Worm (Caenorhabditis elegans): ENCODE results near the gene F23B12.7.
"Not testable (repeated sequence)": the region's sequence is repeated elsewhere in the genome, so short reads cannot be mapped to it uniquely, and the experiment has no call there.

The F23B12.7 gene

DNA sequence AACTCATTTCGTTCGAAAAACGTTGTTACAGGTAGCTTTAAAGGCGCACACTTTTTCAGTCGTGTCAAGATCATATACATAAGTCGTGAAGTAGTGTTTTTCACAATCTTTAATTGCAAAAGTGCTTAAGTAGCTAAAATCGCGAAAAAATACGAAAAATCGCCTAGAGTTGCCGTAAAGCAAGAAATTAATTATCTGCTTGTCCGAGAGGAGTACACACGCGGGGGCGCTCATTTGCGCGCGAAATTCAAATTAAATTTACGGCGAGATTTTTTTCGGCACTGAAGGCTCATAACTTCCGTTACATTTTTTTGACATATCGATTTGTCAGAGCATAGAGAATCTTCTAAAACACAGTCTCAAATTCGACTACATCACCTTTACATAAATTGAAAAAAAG, 10.6 kb downstream of the F23B12.7 start:
- TF ChIP-seq W03F9.2 (tag; optimal IDR thresholded peaks at IDR 0.05) (no peak), him-1 (tag; optimal IDR thresholded peaks at IDR 0.05) (no peak), dao-5 (tag; optimal IDR thresholded peaks at IDR 0.05) (no peak)

DNA sequence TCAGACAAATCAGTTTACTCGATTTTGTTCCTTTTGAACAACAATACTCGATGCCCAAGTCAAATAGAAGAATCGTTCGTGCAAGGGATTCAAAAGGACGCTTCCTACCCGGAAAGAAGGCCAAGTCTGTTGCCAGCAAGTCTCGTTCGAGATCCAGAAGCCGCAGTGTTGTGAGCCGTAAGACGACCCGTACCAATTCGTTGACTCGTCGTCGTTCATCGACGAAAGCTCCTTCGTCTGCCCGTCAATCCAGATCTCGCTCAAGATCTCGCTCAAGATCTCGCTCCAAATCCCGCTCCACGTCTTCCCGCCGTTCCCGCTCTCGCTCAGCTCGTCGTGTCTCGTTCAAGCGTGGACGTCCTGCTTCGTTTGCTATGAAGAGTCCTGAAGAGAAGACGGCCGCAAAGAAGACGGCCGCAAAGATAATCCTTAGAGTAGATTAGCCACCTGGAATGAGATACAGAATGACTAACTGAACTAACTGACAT, 11.2 kb downstream of the F23B12.7 start, which contains the start of gene F08H9.2:
Gene F08H9.2, plus strand, starts transcription at position 51 of the 488 bp plus-strand sequence.
- TF ChIP-seq dao-5 (tag; optimal IDR thresholded peaks at IDR 0.05) = no peak
- TF ChIP-seq him-1 (tag; optimal IDR thresholded peaks at IDR 0.05) = no peak
- TF ChIP-seq W03F9.2 (tag; optimal IDR thresholded peaks at IDR 0.05) = no peak

ce11 chrV:14462653-14463052, 13.2 kb downstream of the F23B12.7 start:
- no peak for TF ChIP-seq dao-5 (tag; optimal IDR thresholded peaks at IDR 0.05)
- TF ChIP-seq him-1 (tag; optimal IDR thresholded peaks at IDR 0.05) = no peak
- no peak for TF ChIP-seq W03F9.2 (tag; optimal IDR thresholded peaks at IDR 0.05)

DNA sequence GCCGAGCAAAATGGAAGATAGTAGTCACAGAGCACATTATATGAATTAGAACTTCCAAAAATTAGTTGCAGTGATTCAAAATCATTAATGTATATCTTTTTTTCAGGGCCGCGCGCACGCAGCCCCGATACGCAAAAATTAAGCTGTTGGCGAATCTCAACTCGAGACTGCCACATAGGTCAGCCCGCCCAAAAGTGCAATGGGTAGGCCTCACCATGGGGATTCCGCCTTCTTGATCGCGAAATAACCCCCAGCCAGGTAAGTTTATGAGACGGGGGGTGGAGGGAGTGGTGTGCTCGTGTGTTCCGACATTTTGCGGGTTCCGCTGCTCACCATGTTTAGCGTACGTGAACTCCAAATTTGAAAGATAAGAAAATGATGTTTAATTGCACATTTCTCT, 13.6 kb downstream of the F23B12.7 start, which contains the start of gene F08H9.3:
Gene F08H9.3, minus strand, starts transcription at position 252 of the 400 bp plus-strand sequence.
- not testable (repeated sequence) for TF ChIP-seq dao-5, W03F9.2, him-1 (tag; optimal IDR thresholded peaks at IDR 0.05)

DNA sequence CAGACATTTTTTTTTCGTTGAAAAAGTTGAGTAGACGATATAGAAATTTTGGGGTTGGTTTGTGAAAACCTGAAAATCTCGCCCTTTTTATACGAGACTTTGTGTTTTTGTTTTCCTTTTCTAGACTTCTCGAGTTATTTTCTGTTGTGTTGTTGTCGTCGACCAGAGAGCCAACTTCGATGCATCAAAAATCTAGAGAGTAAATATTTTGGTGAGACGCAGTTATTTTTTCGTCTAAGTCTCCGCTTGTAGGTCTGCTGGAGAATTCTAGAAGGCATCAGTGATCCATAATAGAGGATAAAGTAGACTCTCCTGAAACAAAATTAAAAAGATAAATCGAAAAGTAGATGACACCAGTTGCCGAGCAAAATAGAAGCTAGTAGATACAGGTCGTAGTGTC, 14.9 kb downstream of the F23B12.7 start, which contains the start of gene F08H9.4:
Gene F08H9.4, minus strand, starts transcription at position 61 of the 400 bp plus-strand sequence.
- TF ChIP-seq dao-5 (tag; optimal IDR thresholded peaks at IDR 0.05) = no peak
- no peak for TF ChIP-seq W03F9.2 (tag; optimal IDR thresholded peaks at IDR 0.05)
- TF ChIP-seq him-1 (tag; optimal IDR thresholded peaks at IDR 0.05) = no peak

ce11 chrV:14468196-14468874, 18.8 kb downstream of the F23B12.7 start, which contains the start of gene srz-97:
srz-97 (minus strand) TSS chrV:14468246.
- no peak for TF ChIP-seq dao-5 (tag; optimal IDR thresholded peaks at IDR 0.05)
- no peak for TF ChIP-seq W03F9.2 (tag; optimal IDR thresholded peaks at IDR 0.05)
- TF ChIP-seq him-1 (tag; optimal IDR thresholded peaks at IDR 0.05) = no peak

- TF ChIP-seq dao-5 (tag; optimal IDR thresholded peaks at IDR 0.05) (no peak), him-1 (tag; optimal IDR thresholded peaks at IDR 0.05) (no peak), W03F9.2 (tag; optimal IDR thresholded peaks at IDR 0.05) (no peak)
Measured at ce11 chrV:14468931-14469330, 19.4 kb downstream of the F23B12.7 start, which contains the start of gene clec-57. clec-57 (plus strand) TSS chrV:14469231.

DNA sequence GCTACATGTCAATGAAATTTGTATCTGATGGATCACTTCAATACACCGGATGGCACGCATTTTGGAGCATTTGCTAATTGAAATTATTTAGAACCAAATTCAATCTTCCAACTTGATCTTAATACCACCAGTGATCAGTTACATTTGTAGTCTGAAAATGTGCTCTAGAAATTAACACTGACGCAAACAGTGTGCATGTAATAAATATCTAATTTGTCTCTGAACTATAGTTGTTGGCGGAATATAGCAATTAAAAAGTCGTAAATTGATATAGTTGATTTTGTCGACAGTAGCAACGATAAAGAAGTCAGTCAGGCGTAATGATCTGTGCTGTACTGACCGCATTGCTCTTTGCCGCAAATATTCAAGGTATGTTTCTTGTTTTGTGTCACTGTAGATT, 22.7 kb downstream of the F23B12.7 start, which contains the start of gene clec-227:
Gene clec-227, plus strand, starts transcription at position 301 of the 400 bp plus-strand sequence.
- no peak for TF ChIP-seq dao-5 (tag; optimal IDR thresholded peaks at IDR 0.05)
- TF ChIP-seq him-1 (tag; optimal IDR thresholded peaks at IDR 0.05) = no peak
- TF ChIP-seq W03F9.2 (tag; optimal IDR thresholded peaks at IDR 0.05) = no peak

DNA sequence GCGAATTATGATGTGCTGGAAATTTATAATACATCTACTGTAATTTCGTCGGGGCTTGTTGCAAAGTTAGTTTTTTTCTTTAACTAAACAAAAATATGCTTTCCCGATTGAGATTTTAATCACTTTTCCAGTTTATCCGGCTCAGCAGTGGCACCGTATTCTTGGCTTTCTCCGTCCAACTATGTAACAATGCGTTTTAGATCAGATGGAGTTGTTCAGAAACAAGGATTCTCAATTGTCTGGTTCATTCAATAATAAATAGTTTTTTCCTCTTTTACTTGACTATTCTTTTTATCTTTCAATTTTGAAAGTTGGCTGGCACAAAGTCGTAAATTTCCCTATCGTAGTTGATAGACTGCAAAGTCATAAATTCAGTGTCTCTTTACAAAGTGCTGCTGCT, 24.6 kb downstream of the F23B12.7 start, which contains the start of gene clec-56:
Gene clec-56, plus strand, starts transcription at position 301 of the 400 bp plus-strand sequence.
- TF ChIP-seq him-1 (tag; optimal IDR thresholded peaks at IDR 0.05) (no peak), W03F9.2 (tag; optimal IDR thresholded peaks at IDR 0.05) (no peak), dao-5 (tag; optimal IDR thresholded peaks at IDR 0.05) (no peak)

- TF ChIP-seq W03F9.2 (tag; optimal IDR thresholded peaks at IDR 0.05) (no peak), dao-5 (tag; optimal IDR thresholded peaks at IDR 0.05) (no peak), him-1 (tag; optimal IDR thresholded peaks at IDR 0.05) (no peak)
Measured at ce11 chrV:14476680-14477079, 27.2 kb downstream of the F23B12.7 start, which contains the start of gene clec-54. clec-54 (plus strand) TSS chrV:14476903.

DNA sequence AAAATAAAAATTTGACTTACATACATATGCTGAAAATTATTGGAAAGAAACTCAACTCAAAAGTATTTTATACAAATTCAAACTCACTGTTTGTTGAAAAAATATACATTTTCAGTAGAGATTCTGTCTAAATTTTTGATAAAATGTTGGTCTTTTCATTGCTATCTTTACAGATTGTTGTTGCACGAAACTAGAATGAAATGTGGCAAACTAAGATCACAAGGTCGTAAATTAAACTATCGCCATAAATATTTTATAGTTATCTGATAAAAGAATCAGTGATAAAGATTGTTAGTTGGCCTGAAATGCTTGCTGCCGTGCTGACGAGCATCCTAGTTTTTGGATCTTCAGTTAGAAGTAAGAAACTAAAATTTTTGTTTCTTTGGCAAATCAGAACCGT, 29.5 kb downstream of the F23B12.7 start, which contains the start of gene clec-55:
Gene clec-55, plus strand, starts transcription at position 301 of the 400 bp plus-strand sequence.
- TF ChIP-seq W03F9.2 (tag; optimal IDR thresholded peaks at IDR 0.05) (no peak), him-1 (tag; optimal IDR thresholded peaks at IDR 0.05) (no peak), dao-5 (tag; optimal IDR thresholded peaks at IDR 0.05) (no peak)

DNA sequence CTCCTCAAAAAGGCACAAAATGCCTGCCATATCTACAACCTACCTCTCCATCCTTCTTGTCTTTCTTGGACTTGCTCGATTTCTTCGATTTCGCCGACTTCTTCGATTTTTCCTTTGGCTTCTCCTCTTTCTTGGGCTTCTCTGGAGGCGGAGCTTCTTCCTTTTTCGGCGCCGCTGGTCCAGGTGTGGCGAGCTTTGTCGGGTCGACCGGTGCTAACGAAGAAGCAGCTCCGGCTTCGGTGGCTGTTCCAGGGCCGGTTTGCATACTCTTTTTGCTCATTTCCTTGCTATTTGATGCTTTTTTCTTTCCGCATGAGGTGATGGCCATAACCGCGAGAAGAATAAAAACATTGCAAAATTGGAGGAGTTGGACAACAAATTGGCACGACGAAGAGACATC, 31.0 kb downstream of the F23B12.7 start:
- no peak for TF ChIP-seq W03F9.2 (tag; optimal IDR thresholded peaks at IDR 0.05)
- TF ChIP-seq dao-5 (tag; optimal IDR thresholded peaks at IDR 0.05) = no peak
- no peak for TF ChIP-seq him-1 (tag; optimal IDR thresholded peaks at IDR 0.05)

DNA sequence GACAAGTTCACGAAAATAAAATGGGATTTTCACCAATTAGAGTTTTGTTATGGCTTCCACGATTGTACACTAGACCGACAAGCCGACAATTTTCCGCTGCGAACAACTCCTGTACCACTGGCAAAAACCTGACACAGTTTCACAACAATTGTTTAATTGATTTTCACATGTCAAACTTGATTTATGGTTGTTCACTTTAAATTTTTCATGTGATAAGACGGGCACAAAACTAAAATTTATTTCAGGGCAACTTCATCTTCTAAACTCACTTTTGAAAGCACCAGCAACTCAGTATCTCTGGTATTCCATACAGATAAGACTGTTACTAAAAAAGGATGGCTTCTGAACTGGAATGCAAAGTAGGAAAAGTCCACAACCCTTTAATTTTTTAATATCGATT, 31.9 kb downstream of the F23B12.7 start, which contains the start of gene R02D5.7:
Gene R02D5.7, minus strand, starts transcription at position 101 of the 400 bp plus-strand sequence.
- TF ChIP-seq him-1 (tag; optimal IDR thresholded peaks at IDR 0.05) (no peak), dao-5 (tag; optimal IDR thresholded peaks at IDR 0.05) (no peak), W03F9.2 (tag; optimal IDR thresholded peaks at IDR 0.05) (no peak)

ce11 chrV:14481987-14482386, 32.5 kb downstream of the F23B12.7 start, which contains the start of gene R02D5.10:
R02D5.10 (plus strand) TSS chrV:14482287.
- TF ChIP-seq W03F9.2 (tag; optimal IDR thresholded peaks at IDR 0.05) = no peak
- no peak for TF ChIP-seq dao-5 (tag; optimal IDR thresholded peaks at IDR 0.05)
- TF ChIP-seq him-1 (tag; optimal IDR thresholded peaks at IDR 0.05) = no peak
